Fruit fly (Drosophila melanogaster): ENCODE results near the gene SH3PX1.

SH3PX1 gene

DNA sequence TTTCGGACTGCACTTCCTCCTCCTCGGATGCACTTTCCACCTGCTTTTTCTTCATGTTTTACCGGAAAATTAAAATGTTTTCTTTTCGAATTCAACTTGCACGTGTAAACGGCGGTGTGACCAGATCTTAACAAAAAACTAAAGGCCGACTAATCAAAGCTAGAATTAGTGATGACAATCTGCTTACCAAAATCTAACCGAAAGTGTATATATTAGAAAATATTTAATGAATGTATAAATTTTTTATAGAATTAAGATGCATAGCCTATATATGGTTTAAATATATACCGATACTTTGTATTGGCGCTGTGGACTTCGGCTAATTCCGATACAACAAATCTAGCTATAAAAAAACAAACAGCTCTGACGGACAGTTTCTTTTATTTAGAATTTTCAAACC lies 5.3 kb upstream of the SH3PX1 start, which contains the start of the genes CG18178 and CG14174 (continued):
- TF ChIP-seq CHES-1-like (GFP tag; optimal IDR thresholded peaks at IDR 0.05) (peak; percentile 25), stc (GFP tag; IDR thresholded peaks at IDR 0.05) (0 out of 2 replicates have a peak, but pooled peaks have one; percentile 35), wor (GFP tag; IDR thresholded peaks at IDR 0.05) (peak; percentile 56; the same call in 1 of the 2 replicates), CG9437 (GFP tag; optimal IDR thresholded peaks at IDR 0.05) (peak; percentile 48), CG11695 (GFP tag; IDR thresholded peaks at IDR 0.05) (peak; percentile 49; the same call in 1 of the 3 replicates), cwo (GFP tag; optimal IDR thresholded peaks at IDR 0.05) (peak; percentile 48), CG8388 (GFP tag; optimal IDR thresholded peaks at IDR 0.05) (peak; percentile 45), Sry-β (GFP tag; optimal IDR thresholded peaks at IDR 0.05) (peak; percentile 96), CG2875 (GFP tag; optimal IDR thresholded peaks at IDR 0.05) (no peak), CG32767 (GFP tag; IDR thresholded peaks at IDR 0.05) (0 out of 2 replicates have a peak, but pooled peaks have one; percentile 60), CG7786 (GFP tag; optimal IDR thresholded peaks at IDR 0.05) (no peak), exex (tag; optimal IDR thresholded peaks at IDR 0.05) (peak; percentile 22), gfzf (GFP tag; optimal IDR thresholded peaks at IDR 0.05) (peak; percentile 58), bsh (GFP tag; optimal IDR thresholded peaks at IDR 0.05) (peak in 1 of 2 experiments; percentile 72), Side (GFP tag; optimal IDR thresholded peaks at IDR 0.05) (no peak), Rx (GFP tag; IDR thresholded peaks at IDR 0.05) (no peak), lola (GFP tag; optimal IDR thresholded peaks at IDR 0.05) (peak in 1 of 3 experiments; percentile 75), Ravus (GFP tag; IDR thresholded peaks at IDR 0.05) (no peak), CG34224 (GFP tag; IDR thresholded peaks at IDR 0.05; ENCODE audit: partially characterized antibody) (no peak), grau (tag; optimal IDR thresholded peaks at IDR 0.05) (peak; percentile 83), row (GFP tag; IDR thresholded peaks at IDR 0.05) (peak; percentile 90), pnt (GFP tag; optimal IDR thresholded peaks at IDR 0.05) (no peak), fu2 (GFP tag; optimal IDR thresholded peaks at IDR 0.05) (no peak), CG3065 (GFP tag; optimal IDR thresholded peaks at IDR 0.05) (peak; percentile 20), NfI (GFP tag; optimal IDR thresholded peaks at IDR 0.05) (peak; percentile 76), CG6791 (GFP tag; IDR thresholded peaks at IDR 0.05; ENCODE audit: partially characterized antibody) (no peak), Dek (tag; optimal IDR thresholded peaks at IDR 0.05) (peak; percentile 47), Hr78 (GFP tag; optimal IDR thresholded peaks at IDR 0.05) (no peak), nerfin-1 (tag; optimal IDR thresholded peaks at IDR 0.05) (peak; percentile 74), sisA (GFP tag; IDR thresholded peaks at IDR 0.05) (peak; percentile 58), CG1602 (GFP tag; optimal IDR thresholded peaks at IDR 0.05) (peak; percentile 71), twi (tag; optimal IDR thresholded peaks at IDR 0.05) (peak; percentile 76), MTF-1 (GFP tag; optimal IDR thresholded peaks at IDR 0.05; ENCODE audit: borderline replicate concordance) (no peak), caup (GFP tag; optimal IDR thresholded peaks at IDR 0.05; ENCODE audit: severe bottlenecking) (peak; percentile 57), Ssrp (tag; optimal IDR thresholded peaks at IDR 0.05) (peak; percentile 78), CG4424 (GFP tag; optimal IDR thresholded peaks at IDR 0.05) (peak; percentile 74), Nf-YB (GFP tag; optimal IDR thresholded peaks at IDR 0.05) (peak; percentile 50), Elba2 (GFP tag; optimal IDR thresholded peaks at IDR 0.05) (peak; percentile 20), NK7.1 (GFP tag; optimal IDR thresholded peaks at IDR 0.05) (no peak), vnd (GFP tag; IDR thresholded peaks at IDR 0.05; ENCODE audit: partially characterized antibody) (no peak), CG17328 (GFP tag; IDR thresholded peaks at IDR 0.05) (peak; percentile 67), disco-r (GFP tag; optimal IDR thresholded peaks at IDR 0.05) (no peak), nau (GFP tag; optimal IDR thresholded peaks at IDR 0.05) (no peak), Kr (GFP tag; optimal IDR thresholded peaks at IDR 0.05) (no peak), CG14860 (GFP tag; IDR thresholded peaks at IDR 0.05; ENCODE audit: partially characterized antibody) (no peak), CG31224 (GFP tag; IDR thresholded peaks at IDR 0.05) (peak; percentile 14; the same call in 1 of the 2 replicates), CG3838 (GFP tag; optimal IDR thresholded peaks at IDR 0.05) (no peak), crp (GFP tag; optimal IDR thresholded peaks at IDR 0.05) (no peak), CG12299 (tag; optimal IDR thresholded peaks at IDR 0.05) (no peak)

Data from whole organism, embryonic.